Worm (Caenorhabditis elegans): ENCODE results near the gene nspc-15.

The nspc-15 gene

ce11 chrX:12362951-12363486 is 2.5 kb downstream of the nspc-15 start:
- TF ChIP-seq nhr-23 (tag; optimal IDR thresholded peaks at IDR 0.05) (no peak), zag-1 (tag; optimal IDR thresholded peaks at IDR 0.05) (peak; percentile 92), mdl-1 (tag; optimal IDR thresholded peaks at IDR 0.05) (peak; percentile 69 to 91), nhr-6 (tag; optimal IDR thresholded peaks at IDR 0.05) (peak; percentile 99), alr-1 (tag; optimal IDR thresholded peaks at IDR 0.05) (no peak), ztf-11 (tag; optimal IDR thresholded peaks at IDR 0.05) (peak; percentile 73), crh-2 (tag; optimal IDR thresholded peaks at IDR 0.05) (peak; percentile 99), R02D3.7 (tag; optimal IDR thresholded peaks at IDR 0.05) (peak; percentile 75), nhr-25 (tag; optimal IDR thresholded peaks at IDR 0.05) (peak; percentile 98), nhr-237 (tag; optimal IDR thresholded peaks at IDR 0.05) (peak; percentile 96), ztf-4 (tag; optimal IDR thresholded peaks at IDR 0.05) (peak; percentile 97), C34F6.9 (tag; optimal IDR thresholded peaks at IDR 0.05) (peak; percentile 99), mab-5 (tag; optimal IDR thresholded peaks at IDR 0.05) (peak; percentile 97), fos-1 (tag; optimal IDR thresholded peaks at IDR 0.05) (peak; percentile 99), F13H6.1 (tag; optimal IDR thresholded peaks at IDR 0.05) (peak; percentile 97), nhr-11 (tag; optimal IDR thresholded peaks at IDR 0.05) (peak; percentile 81), unc-39 (tag; optimal IDR thresholded peaks at IDR 0.05) (no peak), gmeb-1 (tag; optimal IDR thresholded peaks at IDR 0.05) (peak; percentile 95), elt-3 (tag; optimal IDR thresholded peaks at IDR 0.05) (no peak), lin-11 (tag; optimal IDR thresholded peaks at IDR 0.05) (peak; percentile 76), sma-3 (GFP tag; optimal IDR thresholded peaks at IDR 0.05) (peak; percentile 98), Y55F3AM.14 (GFP tag; optimal IDR thresholded peaks at IDR 0.05) (peak; percentile 78), nhr-21 (tag; optimal IDR thresholded peaks at IDR 0.05) (peak; percentile 99), skn-1 (tag; optimal IDR thresholded peaks at IDR 0.05) (peak; percentile 99), sem-4 (tag; optimal IDR thresholded peaks at IDR 0.05) (peak; percentile 98), ceh-82 (tag; optimal IDR thresholded peaks at IDR 0.05) (peak; percentile 89), nhr-77 (tag; optimal IDR thresholded peaks at IDR 0.05) (peak; percentile 99), lsy-2 (tag; optimal IDR thresholded peaks at IDR 0.05) (peak; percentile 94 to 97), ZK546.5 (tag; optimal IDR thresholded peaks at IDR 0.05) (peak; percentile 63), snpc-4 (tag; optimal IDR thresholded peaks at IDR 0.05) (peak; percentile 87), nhr-12 (tag; optimal IDR thresholded peaks at IDR 0.05) (peak; percentile 40), dmd-4 (tag; optimal IDR thresholded peaks at IDR 0.05) (peak; percentile 83), mbf-1 (tag; optimal IDR thresholded peaks at IDR 0.05) (peak; percentile 76), lin-39 (tag; optimal IDR thresholded peaks at IDR 0.05) (peak; percentile 84), lin-13 (GFP tag; optimal IDR thresholded peaks at IDR 0.05) (peak; percentile 98), nhr-10 (tag; optimal IDR thresholded peaks at IDR 0.05) (peak; percentile 97), unc-62 (GFP tag; optimal IDR thresholded peaks at IDR 0.05) (peak; percentile 87), blmp-1 (tag; optimal IDR thresholded peaks at IDR 0.05; ENCODE audit: insufficient read depth) (peak; percentile 91), ceh-16 (tag; optimal IDR thresholded peaks at IDR 0.05) (peak; percentile 54), aly-2 (tag; optimal IDR thresholded peaks at IDR 0.05) (peak; percentile 90), egl-27 (tag; optimal IDR thresholded peaks at IDR 0.05) (peak; percentile 98), unc-55 (GFP tag; optimal IDR thresholded peaks at IDR 0.05) (peak; percentile 99), ama-1 (optimal IDR thresholded peaks at IDR 0.05) (no peak), ztf-1 (GFP tag; conservative IDR thresholded peaks at IDR 0.05) (peak; percentile 86; the same call in 1 of the 2 replicates), nhr-129 (tag; optimal IDR thresholded peaks at IDR 0.05) (peak; percentile 99), elt-1 (tag; optimal IDR thresholded peaks at IDR 0.05) (no peak), sma-9 (GFP tag; optimal IDR thresholded peaks at IDR 0.05) (peak; percentile 98), sma-9 (tag; optimal IDR thresholded peaks at IDR 0.05) (no peak), peb-1 (tag; optimal IDR thresholded peaks at IDR 0.05) (no peak)
